Fruit fly (Drosophila melanogaster): ENCODE data around the gene eIF3g1.

Gene eIF3g1

DNA sequence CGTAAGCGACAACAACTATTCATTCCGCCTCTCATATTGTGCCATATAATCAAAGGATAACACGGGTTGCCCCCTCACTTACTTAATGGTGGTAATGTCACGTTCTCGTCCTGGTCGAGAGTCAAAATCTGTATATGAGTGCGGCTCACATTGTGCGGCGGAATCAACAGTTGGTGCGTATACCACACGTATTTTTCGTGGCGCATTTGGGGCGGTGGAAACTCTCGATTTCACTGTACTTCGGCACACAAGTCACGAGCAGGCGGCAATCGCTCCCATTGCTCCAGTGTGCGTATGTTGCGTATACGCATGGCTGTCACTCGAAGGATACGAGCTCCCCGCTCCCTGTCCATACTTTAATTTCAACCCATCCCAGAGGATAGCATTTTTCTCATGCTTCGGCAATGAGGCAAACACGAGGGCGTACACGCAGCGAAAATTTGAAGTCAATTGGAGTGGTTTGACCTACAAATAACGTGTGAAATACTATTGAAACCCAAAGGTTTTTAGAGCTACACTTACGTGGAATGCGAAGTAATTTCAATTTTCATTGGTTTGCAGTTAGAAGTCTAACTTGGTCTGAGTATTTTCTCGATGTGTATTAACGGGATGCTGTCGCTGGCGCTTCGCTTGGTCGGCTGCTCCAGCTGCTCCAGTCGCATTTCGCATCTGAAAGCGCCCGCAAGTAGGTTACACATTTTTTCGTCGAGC is 28.2 kb downstream of the eIF3g1 start:
- peak; percentile 19 for TF ChIP-seq rgr (GFP tag; optimal IDR thresholded peaks at IDR 0.05)
- TF ChIP-seq ey (GFP tag; optimal IDR thresholded peaks at IDR 0.05) = peak; percentile 27
- peak; percentile 2 for TF ChIP-seq psq (GFP tag; optimal IDR thresholded peaks at IDR 0.05)
- peak; percentile 10 for TF ChIP-seq OdsH (GFP tag; optimal IDR thresholded peaks at IDR 0.05)
- no peak for TF ChIP-seq sage (GFP tag; optimal IDR thresholded peaks at IDR 0.05)
- no peak for TF ChIP-seq Sp1 (GFP tag; optimal IDR thresholded peaks at IDR 0.05)
- TF ChIP-seq h (GFP tag; optimal IDR thresholded peaks at IDR 0.05) = peak; percentile 38
- peak; percentile 58 for TF ChIP-seq sv (GFP tag; optimal IDR thresholded peaks at IDR 0.05)
- TF ChIP-seq foxo (GFP tag; optimal IDR thresholded peaks at IDR 0.05) = peak in 1 of 2 experiments; percentile 44
- no peak for TF ChIP-seq jim (GFP tag; optimal IDR thresholded peaks at IDR 0.05)
- peak; percentile 36 for TF ChIP-seq fru (GFP tag; optimal IDR thresholded peaks at IDR 0.05)
- no peak for TF ChIP-seq Rel (GFP tag; optimal IDR thresholded peaks at IDR 0.05)
- TF ChIP-seq Rel (tag; optimal IDR thresholded peaks at IDR 0.05) = no peak

DNA sequence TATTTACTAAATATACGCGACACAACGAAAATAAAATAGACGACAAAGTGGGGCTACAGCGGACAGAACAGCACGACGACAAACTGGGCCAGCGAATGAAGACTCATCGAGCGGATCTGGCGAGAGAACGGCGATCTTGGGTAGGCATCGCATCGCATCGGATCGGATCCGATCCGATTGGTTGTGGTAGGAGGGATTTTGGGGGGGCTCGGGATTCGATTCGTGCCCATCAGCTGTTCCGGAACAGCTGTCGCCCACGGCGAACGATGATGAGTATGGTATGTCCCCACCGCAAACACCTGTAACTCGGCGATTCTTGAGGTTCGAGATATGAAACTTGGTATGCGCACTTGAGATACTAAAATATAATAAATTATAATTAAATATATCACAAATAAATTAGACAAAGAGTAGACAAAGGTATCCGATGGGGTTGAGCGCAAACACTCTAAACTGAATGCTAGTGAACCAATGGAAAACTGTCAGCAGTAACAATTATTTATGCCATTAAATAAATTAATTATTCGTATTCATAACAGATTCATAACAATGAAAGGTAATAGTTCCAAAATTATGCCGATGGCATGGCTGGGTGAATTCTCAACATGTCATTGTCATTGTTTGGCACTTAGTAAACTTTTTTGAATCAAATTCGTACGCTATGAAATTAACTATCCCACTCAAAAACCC is 29.7 kb downstream of the eIF3g1 start, which contains the start of the genes Vha36-3 and AANATL7:
Gene Vha36-3 (minus strand): TSS at position 242 of the 690 bp plus-strand sequence.
Gene AANATL7 (plus strand): TSS at position 640 of the 690 bp plus-strand sequence.
- TF ChIP-seq fru (GFP tag; optimal IDR thresholded peaks at IDR 0.05) = no peak
- no peak for TF ChIP-seq N (GFP tag; optimal IDR thresholded peaks at IDR 0.05)
- TF ChIP-seq Dif (GFP tag; optimal IDR thresholded peaks at IDR 0.05; ENCODE audit: partially characterized antibody) = no peak
- no peak for TF ChIP-seq HLH106 (tag; optimal IDR thresholded peaks at IDR 0.05)
- TF ChIP-seq sv (GFP tag; optimal IDR thresholded peaks at IDR 0.05) = no peak
- no peak for TF ChIP-seq Sp1 (GFP tag; optimal IDR thresholded peaks at IDR 0.05)

All from whole organism, wandering third instar larva.